Worm (Caenorhabditis elegans) whole organism, L4 larva: ENCODE measurements around the gene Y39A1C.1.

ENCODE experiments used
- D1046.2 ChIP-seq: fragments of 200-800 bp; sonication (Bioruptor generic); IDR thresholded peaks from 2 replicates; pipeline ENCODE4 v1.3.6; 2022; ENCODE audit warnings: missing genetic modification characterization, missing compliant biosample characterization
- F10B5.3 ChIP-seq: sonication (generic microtip); optimal IDR thresholded peaks from 2 replicates; lab custom pipeline; 2016; ENCODE audit warnings: mild to moderate bottlenecking, missing genetic modification characterization, missing compliant biosample characterization
- F44E2.7 ChIP-seq: fragments of 200-800 bp; sonication (Bioruptor generic); IDR thresholded peaks from 2 replicates; pipeline ENCODE4 v2.1.2; 2022; ENCODE audit warnings: missing genetic modification characterization, missing compliant biosample characterization
- F49E8.2 ChIP-seq: sonication (generic microtip); optimal IDR thresholded peaks from 2 replicates; lab custom pipeline; 2016; ENCODE audit warnings: missing compliant biosample characterization, mild to moderate bottlenecking, missing genetic modification characterization, borderline replicate concordance
- R02D3.7 ChIP-seq: fragments of 150-350 bp; sonication (generic microtip); optimal IDR thresholded peaks from 3 replicates; lab custom pipeline; 2014; ENCODE audit warnings: missing biosample characterization, missing genetic modification characterization
- T26A8.4 ChIP-seq: fragments of 200-800 bp; sonication (Bioruptor generic); IDR thresholded peaks from 2 replicates; pipeline ENCODE4 v1.3.6; 2022; ENCODE audit warnings: missing genetic modification characterization, missing compliant biosample characterization
- Y105C5A.15 ChIP-seq: fragments of 200-800 bp; sonication (Bioruptor generic); IDR thresholded peaks from 2 replicates; pipeline ENCODE4 v1.3.6; 2022; ENCODE audit warnings: missing genetic modification characterization, missing compliant biosample characterization
- Y48G9A.11 ChIP-seq: fragments of 200-800 bp; sonication (Bioruptor generic); IDR thresholded peaks from 2 replicates; pipeline ENCODE4 v1.3.6; 2022; ENCODE audit warnings: missing genetic modification reagents, missing genetic modification characterization, missing compliant biosample characterization
- Y5F2A.4 ChIP-seq: fragments of 200-800 bp; sonication (Bioruptor generic); optimal IDR thresholded peaks from 2 replicates; lab custom pipeline; 2018; ENCODE audit warnings: mild to moderate bottlenecking, missing genetic modification characterization, missing compliant biosample characterization
- Y75B8A.6 ChIP-seq: fragments of 200-800 bp; sonication (Bioruptor generic); IDR thresholded peaks from 2 replicates; pipeline ENCODE4 v1.3.6; 2022; ENCODE audit warnings: missing genetic modification reagents, missing genetic modification characterization, missing compliant biosample characterization
- ZK337.2 ChIP-seq: fragments of 200-800 bp; sonication (Bioruptor generic); IDR thresholded peaks from 2 replicates; pipeline ENCODE4 v1.3.6; 2022; ENCODE audit warnings: missing genetic modification reagents, missing genetic modification characterization, missing compliant biosample characterization
- ceh-28 ChIP-seq: fragments of 150-350 bp; optimal IDR thresholded peaks from 2 replicates; lab custom pipeline; 2014; ENCODE audit warnings: missing biosample characterization, missing genetic modification reagents, missing genetic modification characterization
- ceh-32 ChIP-seq: sonication (generic microtip); optimal IDR thresholded peaks from 2 replicates; lab custom pipeline; 2016; ENCODE audit warnings: mild to moderate bottlenecking, missing genetic modification characterization, missing compliant biosample characterization; ENCODE audit not compliant: poor library complexity
- ceh-44 ChIP-seq: fragments of 200-800 bp; sonication (Bioruptor generic); IDR thresholded peaks from 2 replicates; pipeline ENCODE4 v1.3.6; 2022; ENCODE audit warnings: missing genetic modification reagents, missing genetic modification characterization, missing compliant biosample characterization
- ceh-82 ChIP-seq: sonication (generic microtip); optimal IDR thresholded peaks from 2 replicates; lab custom pipeline; 2017; ENCODE audit warnings: missing biosample characterization, missing genetic modification characterization
- cey-2 ChIP-seq: sonication (generic microtip); optimal IDR thresholded peaks from 3 replicates; lab custom pipeline; 2017; ENCODE audit warnings: missing genetic modification characterization, mild to moderate bottlenecking, missing compliant biosample characterization, antibody characterized with exemption, borderline replicate concordance; ENCODE audit not compliant: insufficient read depth
- ctbp-1 ChIP-seq: fragments of 200-800 bp; sonication (Bioruptor generic); IDR thresholded peaks from 2 replicates; pipeline ENCODE4 v1.3.6; 2022; ENCODE audit warnings: missing genetic modification reagents, missing genetic modification characterization, missing compliant biosample characterization
- daf-12 ChIP-seq: fragments of 150-350 bp; optimal IDR thresholded peaks from 2 replicates; lab custom pipeline; 2014; ENCODE audit warnings: missing biosample characterization, missing genetic modification reagents, missing genetic modification characterization
- daf-8 ChIP-seq: fragments of 200-800 bp; sonication (Bioruptor generic); IDR thresholded peaks from 2 replicates; pipeline ENCODE4 v1.3.6; 2022; ENCODE audit warnings: missing genetic modification characterization, missing compliant biosample characterization
- dmd-8 ChIP-seq: fragments of 200-800 bp; sonication (Bioruptor generic); IDR thresholded peaks from 2 replicates; pipeline ENCODE4 v1.3.6; 2022; ENCODE audit warnings: missing genetic modification characterization, missing compliant biosample characterization
- dmd-9 ChIP-seq: fragments of 200-800 bp; sonication (Bioruptor generic); IDR thresholded peaks from 2 replicates; pipeline ENCODE4 v1.3.6; 2022; ENCODE audit warnings: missing genetic modification reagents, missing genetic modification characterization, missing compliant biosample characterization
- dpl-1 ChIP-seq: fragments of 150-350 bp; optimal IDR thresholded peaks from 2 replicates; lab custom pipeline; 2014; ENCODE audit warnings: missing biosample characterization, missing genetic modification reagents, missing genetic modification characterization
- duxl-1 ChIP-seq: sonication (generic microtip); optimal IDR thresholded peaks from 2 replicates; lab custom pipeline; 2016; ENCODE audit warnings: mild to moderate bottlenecking, missing genetic modification characterization, moderate library complexity, missing compliant biosample characterization; ENCODE audit not compliant: poor library complexity
- fkh-10 ChIP-seq: fragments of 150-350 bp; optimal IDR thresholded peaks from 2 replicates; lab custom pipeline; 2014; ENCODE audit warnings: missing biosample characterization, missing genetic modification reagents, missing genetic modification characterization
- hif-1 ChIP-seq, 2 experiments: sonication (generic microtip); optimal IDR thresholded peaks; 2 replicates each; lab custom pipeline; 2016 to 2017; ENCODE audit warnings: missing compliant biosample characterization in 2 of 2, missing genetic modification characterization in 2 of 2, missing genetic modification reagents in 2 of 2, missing genotype in 2 of 2, mild to moderate bottlenecking in 1 of 2
- lim-7 ChIP-seq: fragments of 200-800 bp; sonication (Bioruptor generic); IDR thresholded peaks from 2 replicates; pipeline ENCODE4 v1.3.6; 2022; ENCODE audit warnings: missing genetic modification characterization, missing compliant biosample characterization
- lin-1 ChIP-seq: fragments of 200-800 bp; sonication (Bioruptor generic); IDR thresholded peaks from 2 replicates; pipeline ENCODE4 v1.3.6; 2022; ENCODE audit warnings: missing genetic modification reagents, missing genetic modification characterization, missing compliant biosample characterization
- lin-29 ChIP-seq: fragments of 200-800 bp; sonication (Bioruptor generic); IDR thresholded peaks from 2 replicates; pipeline ENCODE4 v1.3.6; 2022; ENCODE audit warnings: missing genetic modification reagents, missing genetic modification characterization, missing compliant biosample characterization
- lin-38 ChIP-seq: fragments of 200-800 bp; sonication (Bioruptor generic); IDR thresholded peaks from 2 replicates; pipeline ENCODE4 v1.3.6; 2022; ENCODE audit warnings: missing genetic modification reagents, missing genetic modification characterization, missing compliant biosample characterization
- lin-39 ChIP-seq: fragments of 150-350 bp; optimal IDR thresholded peaks from 2 replicates; lab custom pipeline; 2014; ENCODE audit warnings: missing biosample characterization, missing genetic modification reagents, missing genetic modification characterization
- lir-3 ChIP-seq: sonication (generic microtip); optimal IDR thresholded peaks from 2 replicates; lab custom pipeline; 2016; ENCODE audit warnings: mild to moderate bottlenecking, missing genetic modification characterization, missing compliant biosample characterization
- lsy-2 ChIP-seq, 2 experiments: fragments of 150-350 bp in 1 of 2; sonication (generic microtip) in 1 of 2; optimal IDR thresholded peaks; 2 replicates each; lab custom pipeline; 2014 to 2017; ENCODE audit warnings: missing biosample characterization in 2 of 2, missing genetic modification characterization in 2 of 2
- madf-5 ChIP-seq, 2 experiments: fragments of 200-800 bp; sonication (Bioruptor generic); IDR thresholded peaks; 2 replicates each; pipeline ENCODE4 v1.3.6; 2022; ENCODE audit warnings: missing compliant biosample characterization in 2 of 2, missing genetic modification characterization in 2 of 2
- mdt-29 ChIP-seq: fragments of 200-800 bp; sonication (Bioruptor generic); IDR thresholded peaks from 2 replicates; pipeline ENCODE4 v1.3.6; 2022; ENCODE audit warnings: missing genetic modification reagents, missing genetic modification characterization, missing compliant biosample characterization
- mes-2 ChIP-seq: sonication (generic microtip); optimal IDR thresholded peaks from 2 replicates; lab custom pipeline; 2016; ENCODE audit warnings: missing genotype, mild to moderate bottlenecking, missing genetic modification characterization, missing compliant biosample characterization; ENCODE audit not compliant: poor library complexity, severe bottlenecking
- nhr-41 ChIP-seq: fragments of 200-800 bp; sonication (Bioruptor generic); IDR thresholded peaks from 2 replicates; pipeline ENCODE4 v1.3.6; 2022; ENCODE audit warnings: missing genetic modification reagents, missing genetic modification characterization, missing compliant biosample characterization
- nhr-76 ChIP-seq: fragments of 150-350 bp; optimal IDR thresholded peaks from 2 replicates; lab custom pipeline; 2014; ENCODE audit warnings: missing biosample characterization, missing genetic modification characterization
- php-3 ChIP-seq: fragments of 200-800 bp; sonication (Bioruptor generic); IDR thresholded peaks from 2 replicates; pipeline ENCODE4 v1.3.6; 2022; ENCODE audit warnings: missing genetic modification reagents, missing genetic modification characterization, missing compliant biosample characterization
- pqm-1 ChIP-seq: sonication (generic microtip); optimal IDR thresholded peaks from 2 replicates; lab custom pipeline; 2017; ENCODE audit warnings: missing biosample characterization, missing genetic modification characterization
- rbr-2 ChIP-seq: sonication (generic microtip); optimal IDR thresholded peaks from 2 replicates; lab custom pipeline; 2016; ENCODE audit warnings: missing genotype, missing genetic modification characterization, missing compliant biosample characterization
- saeg-2 ChIP-seq: fragments of 200-800 bp; sonication (Bioruptor generic); IDR thresholded peaks from 2 replicates; pipeline ENCODE4 v1.3.6; 2022; ENCODE audit warnings: missing genetic modification reagents, missing genetic modification characterization, missing compliant biosample characterization
- set-16 ChIP-seq: fragments of 200-800 bp; sonication (Bioruptor generic); IDR thresholded peaks from 2 replicates; pipeline ENCODE4 v1.3.6; 2022; ENCODE audit warnings: missing genetic modification reagents, missing genetic modification characterization, missing compliant biosample characterization
- snpc-1.2 ChIP-seq: fragments of 200-800 bp; sonication (Bioruptor generic); IDR thresholded peaks from 2 replicates; pipeline ENCODE4 v1.3.6; 2022; ENCODE audit warnings: missing genetic modification reagents, missing genetic modification characterization, missing compliant biosample characterization
- spr-1 ChIP-seq: sonication (generic microtip); optimal IDR thresholded peaks from 2 replicates; lab custom pipeline; 2016; ENCODE audit warnings: mild to moderate bottlenecking, missing genetic modification characterization, missing compliant biosample characterization
- spr-3 ChIP-seq: fragments of 200-800 bp; sonication (Bioruptor generic); optimal IDR thresholded peaks from 2 replicates; lab custom pipeline; 2018; ENCODE audit warnings: mild to moderate bottlenecking, missing genetic modification characterization, missing compliant biosample characterization
- tag-97 ChIP-seq: fragments of 200-800 bp; sonication (Bioruptor generic); IDR thresholded peaks from 2 replicates; pipeline ENCODE4 v1.3.6; 2022; ENCODE audit warnings: missing genetic modification characterization, missing compliant biosample characterization
- tra-1 ChIP-seq: fragments of 200-800 bp; sonication (Bioruptor generic); IDR thresholded peaks from 2 replicates; pipeline ENCODE4 v1.3.6; 2022; ENCODE audit warnings: missing genetic modification reagents, missing genetic modification characterization, missing compliant biosample characterization
- unc-130 ChIP-seq: sonication (generic microtip); optimal IDR thresholded peaks from 2 replicates; lab custom pipeline; 2016; ENCODE audit warnings: missing genetic modification reagents, missing genetic modification characterization, missing compliant biosample characterization
- zag-1 ChIP-seq: fragments of 150-350 bp; optimal IDR thresholded peaks from 2 replicates; lab custom pipeline; 2014; ENCODE audit warnings: missing biosample characterization, missing genetic modification characterization
- zfp-2 ChIP-seq: sonication (generic microtip); optimal IDR thresholded peaks from 2 replicates; lab custom pipeline; 2016; ENCODE audit warnings: mild to moderate bottlenecking, missing genetic modification characterization, missing compliant biosample characterization
- zip-11 ChIP-seq: fragments of 200-800 bp; sonication (Bioruptor generic); IDR thresholded peaks from 2 replicates; pipeline ENCODE4 v1.3.6; 2022; ENCODE audit warnings: missing genetic modification characterization, missing compliant biosample characterization

The Y39A1C.1 gene

ce11 chrIII:10844873-10845272 lies 10.4 kb upstream of the Y39A1C.1 start, which contains the start of gene pde-12 (continued):
- TF ChIP-seq cey-2 (no peak), spr-1 (tag; lab: Kevin White, UChicago) (peak; percentile 68), lin-39 (no peak), snpc-1.2 (GFP tag; lab: Robert Waterston, UW) (no peak), daf-12 (no peak), ceh-28 (tag; lab: Kevin White, UChicago) (no peak), lin-38 (peak; percentile 89), pqm-1 (tag; lab: Kevin White, UChicago) (no peak), saeg-2 (0 out of 2 replicates have a peak, but pooled peaks have one; percentile 54), Y5F2A.4 (GFP tag; lab: Kevin White, UChicago) (no peak), R02D3.7 (tag; lab: Kevin White, UChicago) (no peak), tra-1 (GFP tag; lab: Robert Waterston, UW) (no peak; the same call in 1 of the 2 replicates), duxl-1 (tag; lab: Kevin White, UChicago) (no peak), mes-2 (peak; percentile 96), lin-29 (GFP tag; lab: Robert Waterston, UW) (0 out of 2 replicates have a peak, but pooled peaks have one; percentile 34), lsy-2 (tag; optimal IDR thresholded peaks at IDR 0.05; lab: Kevin White, UChicago) (peak; percentile 31 to 93), dmd-8 (GFP tag; lab: Robert Waterston, UW) (no peak), php-3 (no peak), D1046.2 (GFP tag; lab: Robert Waterston, UW) (no peak), F10B5.3 (peak; percentile 62), zip-11 (GFP tag; lab: Robert Waterston, UW) (no peak), ceh-32 (tag; lab: Kevin White, UChicago) (peak; percentile 9), mdt-29 (peak; percentile 50; the same call in 1 of the 2 replicates), T26A8.4 (GFP tag; lab: Robert Waterston, UW) (no peak; the same call in 1 of the 2 replicates), nhr-76 (tag; lab: Kevin White, UChicago) (no peak), Y48G9A.11 (GFP tag; lab: Robert Waterston, UW) (no peak), nhr-41 (GFP tag; lab: Robert Waterston, UW) (no peak), zag-1 (tag; lab: Kevin White, UChicago) (no peak), set-16 (no peak), F49E8.2 (tag; lab: Kevin White, UChicago) (peak; percentile 54), tag-97 (GFP tag; lab: Robert Waterston, UW) (no peak), lim-7 (GFP tag; lab: Robert Waterston, UW) (no peak), F44E2.7 (GFP tag; lab: Robert Waterston, UW) (no peak), zfp-2 (peak; percentile 4), spr-3 (GFP tag; lab: Kevin White, UChicago) (peak; percentile 63), lin-1 (GFP tag; lab: Robert Waterston, UW) (peak; percentile 18; the same call in 1 of the 2 replicates), dmd-9 (GFP tag; lab: Robert Waterston, UW) (0 out of 2 replicates have a peak, but pooled peaks have one; percentile 52), daf-8 (GFP tag; lab: Robert Waterston, UW) (no peak), hif-1 (tag; optimal IDR thresholded peaks at IDR 0.05; lab: Kevin White, UChicago) (peak in 1 of 2 experiments; percentile 24), ctbp-1 (GFP tag; lab: Robert Waterston, UW) (peak; percentile 61), lir-3 (tag; lab: Kevin White, UChicago) (no peak), rbr-2 (tag; lab: Kevin White, UChicago) (peak; percentile 79), ceh-82 (no peak), madf-5 (GFP tag; IDR thresholded peaks at IDR 0.05; lab: Robert Waterston, UW) (no peak), fkh-10 (peak; percentile 45), Y75B8A.6 (GFP tag; lab: Robert Waterston, UW) (no peak), ZK337.2 (GFP tag; lab: Robert Waterston, UW) (no peak), ceh-44 (GFP tag; lab: Robert Waterston, UW) (no peak), Y105C5A.15 (GFP tag; lab: Robert Waterston, UW) (no peak), unc-130 (GFP tag; lab: Kevin White, UChicago) (no peak), dpl-1 (peak; percentile 87)
